Worm (Caenorhabditis elegans) whole organism, mixed stage, embryonic: ENCODE results near the gene K01D12.20.

Experiments used
- nhr-12 ChIP-seq: fragments of 150-350 bp; optimal IDR thresholded peaks from 2 replicates; lab custom pipeline; 2014; ENCODE audit warnings: missing biosample characterization, missing genetic modification characterization
- nhr-28 ChIP-seq: fragments of 150-350 bp; optimal IDR thresholded peaks from 2 replicates; lab custom pipeline; 2014; ENCODE audit warnings: missing biosample characterization, missing genetic modification characterization
- nhr-76 ChIP-seq: sonication (generic microtip); optimal IDR thresholded peaks from 2 replicates; lab custom pipeline; 2017; ENCODE audit warnings: missing biosample characterization, missing genetic modification characterization
- snpc-4 ChIP-seq: fragments of 150-350 bp; optimal IDR thresholded peaks from 2 replicates; lab custom pipeline; 2014; ENCODE audit warnings: missing biosample characterization, missing genetic modification characterization
- sptf-1 ChIP-seq: sonication (generic microtip); optimal IDR thresholded peaks from 2 replicates; lab custom pipeline; 2017; ENCODE audit warnings: mild to moderate bottlenecking, missing genetic modification characterization, moderate library complexity, missing compliant biosample characterization

- TF ChIP-seq snpc-4 (tag; lab: Kevin White, UChicago): no peak
- TF ChIP-seq nhr-12 (tag; lab: Kevin White, UChicago): no peak
- TF ChIP-seq nhr-76: no peak
- TF ChIP-seq sptf-1: no peak
- no peak for TF ChIP-seq nhr-28
Observed at ce11 chrV:12433717-12434116, 33.1 kb upstream of the K01D12.20 start, which contains the start of gene srh-25.
